Fruit fly (Drosophila melanogaster): ENCODE data around the gene crp.

The crp gene

DNA sequence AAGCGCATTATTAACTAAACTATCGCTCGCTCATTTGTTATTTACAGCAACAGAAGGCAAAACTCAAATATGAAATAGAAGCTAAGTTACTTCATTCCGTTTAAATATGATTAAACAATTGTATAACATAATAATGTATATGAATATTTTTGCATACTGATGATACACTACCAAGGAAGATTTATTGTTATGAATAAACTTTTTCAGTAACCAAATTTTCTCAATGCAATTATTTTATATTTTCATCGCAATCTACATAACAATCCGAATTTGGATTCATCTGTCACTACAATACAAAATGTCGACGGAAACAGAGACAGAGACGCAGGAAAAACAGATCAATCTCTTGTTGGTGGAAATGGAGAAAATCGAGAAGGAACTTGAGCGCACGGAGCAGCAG is 3.5 kb upstream of the crp start, which contains the start of gene CG17329:
TSS of gene CG17329 (plus strand) at position 301 of the 400 bp plus-strand sequence.
- TF ChIP-seq Mio (GFP tag; optimal IDR thresholded peaks at IDR 0.05): no peak
- no peak for TF ChIP-seq Dfd (GFP tag; optimal IDR thresholded peaks at IDR 0.05)
- no peak for TF ChIP-seq jim (GFP tag; optimal IDR thresholded peaks at IDR 0.05)
- no peak for TF ChIP-seq usp (GFP tag; optimal IDR thresholded peaks at IDR 0.05)
- TF ChIP-seq tai (GFP tag; optimal IDR thresholded peaks at IDR 0.05): no peak
- no peak for TF ChIP-seq brk (GFP tag; optimal IDR thresholded peaks at IDR 0.05)
- TF ChIP-seq CG32264 (GFP tag; optimal IDR thresholded peaks at IDR 0.05): no peak
- no peak for TF ChIP-seq Hr83 (GFP tag; optimal IDR thresholded peaks at IDR 0.05; ENCODE audit: poor library complexity, severe bottlenecking)
- TF ChIP-seq Sp1 (GFP tag; optimal IDR thresholded peaks at IDR 0.05): no peak
- TF ChIP-seq br (GFP tag; optimal IDR thresholded peaks at IDR 0.05): no peak
- TF ChIP-seq dmrt93B (GFP tag; optimal IDR thresholded peaks at IDR 0.05): no peak
- no peak for TF ChIP-seq Jra (GFP tag; optimal IDR thresholded peaks at IDR 0.05)
- TF ChIP-seq CG9705 (GFP tag; optimal IDR thresholded peaks at IDR 0.05): no peak
- no peak for TF ChIP-seq lola (GFP tag; optimal IDR thresholded peaks at IDR 0.05)
- no peak for TF ChIP-seq Vsx2 (GFP tag; optimal IDR thresholded peaks at IDR 0.05; ENCODE audit: partially characterized antibody)
- no peak for TF ChIP-seq GATAd (GFP tag; optimal IDR thresholded peaks at IDR 0.05)
- no peak for TF ChIP-seq fru (GFP tag; optimal IDR thresholded peaks at IDR 0.05)
- no peak for TF ChIP-seq foxo (GFP tag; optimal IDR thresholded peaks at IDR 0.05)
- TF ChIP-seq dl (GFP tag; optimal IDR thresholded peaks at IDR 0.05; ENCODE audit: insufficient read depth in 1 of 2, partially characterized antibody in 2 of 2): no peak
- TF ChIP-seq pan (optimal IDR thresholded peaks at IDR 0.05): no peak

DNA sequence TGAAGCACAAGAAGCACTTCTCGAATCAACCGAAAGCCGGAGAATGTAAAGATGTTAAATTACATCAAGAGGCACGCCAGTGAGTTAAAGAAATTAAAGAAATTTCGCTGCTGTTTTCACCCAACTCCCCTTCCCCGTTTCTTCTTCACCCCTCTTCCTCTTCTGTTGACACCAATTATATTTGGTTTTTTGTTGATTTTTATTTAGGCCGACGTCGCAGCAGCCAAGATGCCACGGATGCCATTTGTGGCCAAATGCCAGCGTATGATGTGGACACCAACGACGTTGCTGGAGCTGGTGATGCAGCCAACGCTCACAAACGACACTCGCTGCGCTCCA is 832 bp upstream of the crp start:
- TF ChIP-seq Hr83 (GFP tag; optimal IDR thresholded peaks at IDR 0.05; ENCODE audit: poor library complexity, severe bottlenecking): no peak
- TF ChIP-seq Hr78 (GFP tag; optimal IDR thresholded peaks at IDR 0.05): no peak
- TF ChIP-seq usp (GFP tag; optimal IDR thresholded peaks at IDR 0.05): no peak
- TF ChIP-seq CG32264 (GFP tag; optimal IDR thresholded peaks at IDR 0.05): no peak
- no peak for TF ChIP-seq tai (GFP tag; optimal IDR thresholded peaks at IDR 0.05)
- TF ChIP-seq fru (GFP tag; optimal IDR thresholded peaks at IDR 0.05): no peak
- TF ChIP-seq rgr (GFP tag; optimal IDR thresholded peaks at IDR 0.05): no peak
- no peak for TF ChIP-seq h (GFP tag; optimal IDR thresholded peaks at IDR 0.05)
- TF ChIP-seq Dif (GFP tag; optimal IDR thresholded peaks at IDR 0.05; ENCODE audit: partially characterized antibody): no peak
- TF ChIP-seq Myc (optimal IDR thresholded peaks at IDR 0.05): no peak
- no peak for TF ChIP-seq dsf (GFP tag; optimal IDR thresholded peaks at IDR 0.05; ENCODE audit: borderline replicate concordance)
- no peak for TF ChIP-seq dmrt93B (GFP tag; optimal IDR thresholded peaks at IDR 0.05)
- TF ChIP-seq ey (GFP tag; optimal IDR thresholded peaks at IDR 0.05): no peak
- TF ChIP-seq N (GFP tag; optimal IDR thresholded peaks at IDR 0.05): no peak
- TF ChIP-seq Rel (GFP tag; optimal IDR thresholded peaks at IDR 0.05): no peak
- no peak for TF ChIP-seq Rel (tag; optimal IDR thresholded peaks at IDR 0.05)
- no peak for TF ChIP-seq sv (GFP tag; optimal IDR thresholded peaks at IDR 0.05)
- TF ChIP-seq psq (GFP tag; optimal IDR thresholded peaks at IDR 0.05): no peak
- no peak for TF ChIP-seq foxo (GFP tag; optimal IDR thresholded peaks at IDR 0.05)
- no peak for TF ChIP-seq jim (GFP tag; optimal IDR thresholded peaks at IDR 0.05)
- no peak for TF ChIP-seq HLH106 (tag; optimal IDR thresholded peaks at IDR 0.05)

DNA sequence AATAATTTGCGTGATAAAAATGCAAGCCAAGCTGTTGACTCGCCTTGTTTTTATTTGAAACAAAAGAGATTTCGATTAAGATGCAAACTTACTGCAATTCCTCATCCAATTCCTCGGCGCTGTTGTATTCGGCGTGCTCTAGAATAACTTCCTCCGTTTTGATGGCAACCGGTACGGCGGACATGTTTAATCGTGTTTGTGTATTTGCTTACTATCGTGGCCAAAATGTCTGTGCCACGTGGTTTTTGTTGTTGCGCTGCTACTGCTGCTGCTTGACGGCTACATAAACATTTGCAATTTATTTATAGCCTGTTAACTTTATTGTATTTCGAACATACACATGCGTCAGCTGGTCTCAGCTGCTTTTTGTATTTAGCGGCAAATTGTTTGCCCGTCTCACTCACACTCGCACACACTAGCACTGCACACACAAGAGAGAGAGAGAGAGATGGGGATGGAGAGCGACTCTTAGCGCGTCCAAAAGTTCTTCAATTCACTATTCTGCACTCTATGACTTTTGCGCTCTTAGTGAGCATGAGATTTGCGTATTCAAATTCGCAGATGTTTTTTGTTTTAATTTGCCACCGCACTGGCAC is 426 bp downstream of the crp start:
- TF ChIP-seq fru (GFP tag; optimal IDR thresholded peaks at IDR 0.05) (no peak), dl (GFP tag; optimal IDR thresholded peaks at IDR 0.05; ENCODE audit: insufficient read depth in 1 of 2, partially characterized antibody in 2 of 2) (peak in 1 of 2 experiments; percentile 18)

DNA sequence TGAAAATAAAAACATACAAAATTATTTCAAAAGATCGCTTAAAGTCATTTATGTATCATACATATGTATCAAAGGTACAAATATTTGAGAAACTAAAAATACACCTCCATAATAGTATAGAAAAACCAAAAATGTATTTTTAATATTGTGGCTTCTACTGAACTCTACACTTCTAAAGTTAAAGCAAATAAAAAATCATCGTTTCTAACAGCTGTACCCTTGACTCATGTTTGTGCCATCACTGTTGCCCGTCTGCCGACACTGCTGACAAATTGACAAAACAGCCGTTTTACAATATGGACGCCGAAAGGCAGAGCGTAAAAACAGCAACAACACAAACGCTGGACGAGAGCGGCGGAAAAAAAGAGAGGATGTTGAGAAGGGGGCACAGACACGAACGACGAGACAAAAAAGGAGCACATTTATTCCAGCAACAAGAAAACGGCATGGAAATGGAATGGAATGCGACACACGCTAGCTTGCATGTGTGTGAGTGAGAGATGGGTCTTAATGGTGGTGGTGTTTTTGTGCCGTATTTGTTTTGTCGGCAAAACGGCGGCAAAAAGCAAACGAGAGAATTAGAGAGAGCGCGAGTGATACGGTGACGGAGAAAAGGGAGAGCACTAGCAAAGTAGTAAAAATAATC is 1.0 kb downstream of the crp start:
- TF ChIP-seq usp (GFP tag; optimal IDR thresholded peaks at IDR 0.05) (no peak), Mio (GFP tag; optimal IDR thresholded peaks at IDR 0.05) (no peak), fru (GFP tag; optimal IDR thresholded peaks at IDR 0.05) (peak; percentile 69), h (GFP tag; optimal IDR thresholded peaks at IDR 0.05) (peak; percentile 63), Hr78 (GFP tag; optimal IDR thresholded peaks at IDR 0.05) (no peak), sage (GFP tag; optimal IDR thresholded peaks at IDR 0.05) (peak; percentile 70), rgr (GFP tag; optimal IDR thresholded peaks at IDR 0.05) (peak; percentile 70), sv (GFP tag; optimal IDR thresholded peaks at IDR 0.05) (peak; percentile 41), dsf (GFP tag; optimal IDR thresholded peaks at IDR 0.05; ENCODE audit: borderline replicate concordance) (peak; percentile 42), Rel (GFP tag; optimal IDR thresholded peaks at IDR 0.05) (no peak), Rel (tag; optimal IDR thresholded peaks at IDR 0.05) (peak; percentile 44), Vsx2 (GFP tag; optimal IDR thresholded peaks at IDR 0.05; ENCODE audit: partially characterized antibody) (no peak), Hr83 (GFP tag; optimal IDR thresholded peaks at IDR 0.05; ENCODE audit: poor library complexity, severe bottlenecking) (peak; percentile 57), Sp1 (GFP tag; optimal IDR thresholded peaks at IDR 0.05) (peak; percentile 51), tai (GFP tag; optimal IDR thresholded peaks at IDR 0.05) (no peak), Dif (GFP tag; optimal IDR thresholded peaks at IDR 0.05; ENCODE audit: partially characterized antibody) (peak; percentile 82), N (GFP tag; optimal IDR thresholded peaks at IDR 0.05) (no peak), foxo (GFP tag; optimal IDR thresholded peaks at IDR 0.05) (peak; percentile 61 to 74), ey (GFP tag; optimal IDR thresholded peaks at IDR 0.05) (peak; percentile 46), HLH106 (tag; optimal IDR thresholded peaks at IDR 0.05) (peak; percentile 59), OdsH (GFP tag; optimal IDR thresholded peaks at IDR 0.05) (peak; percentile 47), dmrt93B (GFP tag; optimal IDR thresholded peaks at IDR 0.05) (peak; percentile 21), dl (GFP tag; optimal IDR thresholded peaks at IDR 0.05; ENCODE audit: insufficient read depth in 1 of 2, partially characterized antibody in 2 of 2) (peak; percentile 53 to 72), Jra (GFP tag; optimal IDR thresholded peaks at IDR 0.05) (peak; percentile 50), Hnf4 (GFP tag; optimal IDR thresholded peaks at IDR 0.05) (peak; percentile 17), br (GFP tag; optimal IDR thresholded peaks at IDR 0.05) (peak; percentile 72), CrebA (GFP tag; optimal IDR thresholded peaks at IDR 0.05; ENCODE audit: borderline replicate concordance) (peak; percentile 86), psq (GFP tag; optimal IDR thresholded peaks at IDR 0.05) (peak; percentile 93), CG32264 (GFP tag; optimal IDR thresholded peaks at IDR 0.05) (peak; percentile 40), brk (GFP tag; optimal IDR thresholded peaks at IDR 0.05) (peak; percentile 72)

Data from whole organism, wandering third instar larva.